Worm (Caenorhabditis elegans) whole organism, L1 larva: ENCODE results near the gene galt-1.

Experiments used
- ceh-90 ChIP-seq: sonication (generic microtip); optimal IDR thresholded peaks from 2 replicates; lab custom pipeline; 2016; ENCODE audit warnings: missing genetic modification characterization, missing compliant biosample characterization
- elt-3 ChIP-seq, 6 experiments: fragments of 150-350 bp in 1 of 6; sonication (generic microtip); optimal IDR thresholded peaks; 2 replicates each; lab custom pipeline; 2017 to 2018; ENCODE audit warnings: missing biosample characterization in 6 of 6, missing genetic modification characterization in 6 of 6, inconsistent platforms in 1 of 6
- pag-3 ChIP-seq: sonication (generic microtip); optimal IDR thresholded peaks from 2 replicates; lab custom pipeline; 2017; ENCODE audit warnings: missing genetic modification characterization, mild to moderate bottlenecking, missing compliant biosample characterization, antibody characterized with exemption, borderline replicate concordance; ENCODE audit not compliant: insufficient read depth
- pqm-1 ChIP-seq: sonication (generic microtip); optimal IDR thresholded peaks from 3 replicates; lab custom pipeline; 2017; ENCODE audit warnings: missing biosample characterization, missing genetic modification characterization
- rnt-1 ChIP-seq: sonication (generic microtip); optimal IDR thresholded peaks from 2 replicates; lab custom pipeline; 2016; ENCODE audit warnings: mild to moderate bottlenecking, missing genetic modification characterization, moderate library complexity, missing compliant biosample characterization

DNA sequence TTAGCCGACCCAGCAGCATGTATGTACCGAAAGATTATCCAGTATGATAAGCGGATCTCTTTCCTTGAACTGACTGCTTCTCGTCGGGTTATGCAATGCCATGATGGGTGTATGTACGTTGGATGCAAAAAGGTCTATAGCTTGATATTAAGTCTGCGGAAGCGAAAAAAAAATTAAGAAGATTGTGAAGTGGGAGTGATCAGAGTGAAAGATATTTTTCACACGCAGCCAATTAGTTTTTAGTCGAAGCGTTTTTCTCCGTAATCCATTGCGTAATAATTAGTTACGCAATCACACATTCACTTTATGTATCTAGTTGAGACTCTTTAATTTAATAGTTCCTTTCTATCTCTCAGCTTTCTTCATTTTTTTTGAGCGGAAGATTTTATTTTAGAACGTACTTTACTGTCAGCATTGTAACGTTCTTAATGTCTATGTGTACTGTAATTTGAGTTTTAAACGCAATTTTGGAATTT lies 19.0 kb downstream of the galt-1 start:
- TF ChIP-seq pag-3 (tag; lab: Kevin White, UChicago) = no peak
- no peak for TF ChIP-seq ceh-90 (tag; lab: Kevin White, UChicago)
- no peak for TF ChIP-seq pqm-1 (tag; lab: Kevin White, UChicago)
- no peak for TF ChIP-seq elt-3 (tag; optimal IDR thresholded peaks at IDR 0.05; lab: Kevin White, UChicago)
- no peak for TF ChIP-seq rnt-1
